Worm (Caenorhabditis elegans) whole organism, L4 larva: ENCODE data around the gene vps-2.

Source experiments
- F37D6.2 ChIP-seq: sonication (generic microtip); optimal IDR thresholded peaks from 2 replicates; lab custom pipeline; 2016; ENCODE audit warnings: mild to moderate bottlenecking, missing genetic modification characterization, missing compliant biosample characterization
- ZK546.5 ChIP-seq, 2 experiments: sonication (generic microtip); optimal IDR thresholded peaks; 2 replicates each; lab custom pipeline; 2017; ENCODE audit warnings: missing biosample characterization in 2 of 2, missing genetic modification characterization in 2 of 2
- hmg-1.1 ChIP-seq: fragments of 200-800 bp; sonication (Bioruptor generic); IDR thresholded peaks from 2 replicates; pipeline ENCODE4 v1.3.6; 2022; ENCODE audit warnings: missing genetic modification reagents, missing genetic modification characterization, missing compliant biosample characterization
- mxl-2 ChIP-seq: fragments of 200-800 bp; sonication (Bioruptor generic); conservative IDR thresholded peaks from 2 replicates; pipeline ENCODE4 v1.3.6; 2022; ENCODE audit warnings: missing genetic modification reagents, missing genetic modification characterization, missing compliant biosample characterization
- nhr-237 ChIP-seq: sonication (generic microtip); optimal IDR thresholded peaks from 2 replicates; lab custom pipeline; 2017; ENCODE audit warnings: missing biosample characterization, missing genetic modification characterization
- saeg-2 ChIP-seq: fragments of 200-800 bp; sonication (Bioruptor generic); IDR thresholded peaks from 2 replicates; pipeline ENCODE4 v1.3.6; 2022; ENCODE audit warnings: missing genetic modification reagents, missing genetic modification characterization, missing compliant biosample characterization
- skn-1 ChIP-seq: fragments of 150-350 bp; optimal IDR thresholded peaks from 2 replicates; lab custom pipeline; 2014; ENCODE audit warnings: missing biosample characterization, missing genetic modification characterization
- unc-62 ChIP-seq, 3 experiments: fragments of 150-350 bp in 1 of 3; sonication (generic microtip); optimal IDR thresholded peaks in 2 of 3; peaks in 1 of 3; 1 replicate in 1 of 3; 2 replicates in 2 of 3; lab custom pipeline; 2014 to 2017; ENCODE audit warnings: missing biosample characterization in 3 of 3, missing genetic modification characterization in 3 of 3, missing genetic modification reagents in 3 of 3, missing genotype in 1 of 3
- ztf-11 ChIP-seq: fragments of 150-350 bp; optimal IDR thresholded peaks from 2 replicates; lab custom pipeline; 2014; ENCODE audit warnings: missing biosample characterization, missing genetic modification characterization
- ztf-7 ChIP-seq: fragments of 150-350 bp; optimal IDR thresholded peaks from 2 replicates; lab custom pipeline; 2014; ENCODE audit warnings: missing biosample characterization, missing genetic modification characterization

DNA sequence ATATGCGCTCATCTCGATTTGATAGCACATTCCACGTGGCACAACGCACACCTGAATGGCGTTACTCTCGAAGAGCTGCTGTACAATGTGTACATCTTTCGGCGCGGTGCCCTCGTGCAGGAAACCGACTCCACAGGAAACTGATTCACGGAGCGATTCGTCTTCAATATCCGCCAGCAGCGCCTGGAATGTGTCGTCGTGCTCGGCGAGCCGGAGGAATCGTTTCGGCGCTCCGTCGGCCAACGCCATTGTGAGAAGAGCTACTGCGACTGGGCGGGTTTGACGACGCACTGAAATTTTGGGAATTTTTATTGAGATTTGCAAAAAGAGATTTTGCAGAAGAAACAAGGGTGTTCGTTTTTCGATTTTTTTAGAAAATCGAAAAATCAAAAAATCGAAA, 38.1 kb downstream of the vps-2 start:
- TF ChIP-seq ztf-11, result no peak
- TF ChIP-seq ZK546.5 (tag; optimal IDR thresholded peaks at IDR 0.05; lab: Kevin White, UChicago), result no peak
- TF ChIP-seq skn-1 (tag; lab: Kevin White, UChicago), result no peak
- no peak for TF ChIP-seq unc-62 (GFP tag; optimal IDR thresholded peaks at IDR 0.05 in 1 of 2; lab: Kevin White, UChicago)
- no peak for TF ChIP-seq unc-62 (tag; optimal IDR thresholded peaks at IDR 0.05; lab: Kevin White, UChicago)
- no peak for TF ChIP-seq hmg-1.1
- TF ChIP-seq F37D6.2, result no peak
- no peak for TF ChIP-seq saeg-2 (GFP tag; lab: Robert Waterston, UW)
- no peak for TF ChIP-seq nhr-237
- TF ChIP-seq mxl-2 (GFP tag; lab: Robert Waterston, UW), result no peak
- no peak for TF ChIP-seq ztf-7 (tag; lab: Kevin White, UChicago)
